Worm (Caenorhabditis elegans) whole organism, L1 larva: ENCODE measurements around the gene ddx-23.

Experiments
- hpl-2 ChIP-seq: fragments of 150-350 bp; optimal IDR thresholded peaks from 2 replicates; lab custom pipeline; 2014; ENCODE audit warnings: missing biosample characterization, missing genetic modification reagents, missing genetic modification characterization
- nhr-237 ChIP-seq: fragments of 150-350 bp; optimal IDR thresholded peaks from 2 replicates; lab custom pipeline; 2014; ENCODE audit warnings: missing biosample characterization, missing genetic modification characterization
- nhr-71 ChIP-seq: sonication (generic microtip); optimal IDR thresholded peaks from 2 replicates; lab custom pipeline; 2016; ENCODE audit warnings: mild to moderate bottlenecking, missing genetic modification characterization, moderate library complexity, missing compliant biosample characterization
- unc-62 ChIP-seq: fragments of 150-350 bp; optimal IDR thresholded peaks from 2 replicates; lab custom pipeline; 2014; ENCODE audit warnings: missing biosample characterization, missing genetic modification reagents, missing genetic modification characterization
- ztf-11 ChIP-seq, 2 experiments: sonication (generic microtip); optimal IDR thresholded peaks; 2 replicates each; lab custom pipeline; 2016 to 2017; ENCODE audit warnings: missing genetic modification characterization in 2 of 2, missing biosample characterization in 1 of 2, missing compliant biosample characterization in 1 of 2

ce11 chrIII:5812672-5813071 is 40.4 kb downstream of the ddx-23 start:
- no peak for TF ChIP-seq ztf-11 (tag; optimal IDR thresholded peaks at IDR 0.05; lab: Kevin White, UChicago)
- no peak for TF ChIP-seq hpl-2 (GFP tag; lab: Kevin White, UChicago)
- peak; percentile 47 for TF ChIP-seq nhr-71
- no peak for TF ChIP-seq nhr-237 (tag; lab: Kevin White, UChicago)
- TF ChIP-seq unc-62 (GFP tag; lab: Kevin White, UChicago): no peak
